Fruit fly (Drosophila melanogaster) whole organism, wandering third instar larva: Measurements from ENCODE around the gene Cenp-C.

Experiments
- CG9705 ChIP-seq: fragments of 200-800 bp; sonication (Bioruptor generic); optimal IDR thresholded peaks from 2 replicates; lab custom pipeline; 2018; ENCODE audit warnings: missing biosample characterization, mild to moderate bottlenecking, missing genetic modification characterization
- CrebA ChIP-seq: fragments of 200-800 bp; sonication (Bioruptor generic); optimal IDR thresholded peaks from 2 replicates; lab custom pipeline; 2016; ENCODE audit warnings: missing biosample characterization, mild to moderate bottlenecking, missing genetic modification characterization, borderline replicate concordance
- Dfd ChIP-seq: fragments of >200 bp; optimal IDR thresholded peaks from 2 replicates; lab custom pipeline; 2017; ENCODE audit warnings: missing biosample characterization, missing genetic modification characterization
- Dif ChIP-seq: fragments of 200-275, 200-300 bp; sonication (Bioruptor generic); optimal IDR thresholded peaks from 2 replicates; lab custom pipeline; 2018; ENCODE audit warnings: missing biosample characterization, missing genetic modification characterization; ENCODE audit not compliant: partially characterized antibody
- HLH106 ChIP-seq: fragments of 200-800 bp; optimal IDR thresholded peaks from 3 replicates; lab custom pipeline; 2019; ENCODE audit warnings: missing biosample characterization, mild to moderate bottlenecking, missing genetic modification characterization, moderate library complexity
- Hnf4 ChIP-seq: fragments of 200-800 bp; sonication (Bioruptor generic); optimal IDR thresholded peaks from 2 replicates; lab custom pipeline; 2016; ENCODE audit warnings: missing biosample characterization, mild to moderate bottlenecking, missing genetic modification characterization
- Hr78 ChIP-seq: fragments of >200 bp; optimal IDR thresholded peaks from 2 replicates; lab custom pipeline; 2017; ENCODE audit warnings: missing biosample characterization, missing genetic modification characterization
- Hr83 ChIP-seq: fragments of 200-300 bp; sonication (Bioruptor generic); optimal IDR thresholded peaks from 2 replicates; lab custom pipeline; 2016; ENCODE audit warnings: missing biosample characterization, mild to moderate bottlenecking, missing genetic modification characterization, moderate library complexity; ENCODE audit not compliant: poor library complexity, severe bottlenecking
- Jra ChIP-seq: sonication (Bioruptor generic); optimal IDR thresholded peaks from 2 replicates; lab custom pipeline; 2016; ENCODE audit warnings: missing biosample characterization, missing genetic modification characterization
- N ChIP-seq: fragments of >200 bp; optimal IDR thresholded peaks from 2 replicates; lab custom pipeline; 2018; ENCODE audit warnings: missing biosample characterization, missing external identifiers, missing genetic modification characterization
- OdsH ChIP-seq: fragments of 200-800 bp; sonication (Bioruptor generic); optimal IDR thresholded peaks from 2 replicates; lab custom pipeline; 2016; ENCODE audit warnings: missing biosample characterization, mild to moderate bottlenecking, missing genetic modification characterization
- Rel ChIP-seq, 2 experiments: fragments of 200-800 bp; sonication (Bioruptor generic) in 1 of 2; optimal IDR thresholded peaks; 2 replicates in 1 of 2; 3 replicates in 1 of 2; lab custom pipeline; 2016 to 2019; ENCODE audit warnings: mild to moderate bottlenecking in 2 of 2, missing biosample characterization in 2 of 2, missing genetic modification characterization in 2 of 2, moderate library complexity in 1 of 2
- Sp1 ChIP-seq: fragments of 200-800 bp; sonication (Bioruptor generic); optimal IDR thresholded peaks from 3 replicates; lab custom pipeline; 2019; ENCODE audit warnings: missing biosample characterization, mild to moderate bottlenecking, missing genetic modification characterization, moderate library complexity
- Vsx2 ChIP-seq: fragments of 200-300, 225-300 bp; sonication (Bioruptor generic); optimal IDR thresholded peaks from 2 replicates; lab custom pipeline; 2018; ENCODE audit warnings: missing biosample characterization, missing genetic modification characterization; ENCODE audit not compliant: partially characterized antibody
- br ChIP-seq: fragments of 200-800 bp; sonication (Bioruptor generic); optimal IDR thresholded peaks from 2 replicates; lab custom pipeline; 2016; ENCODE audit warnings: missing biosample characterization, missing genetic modification characterization
- dl ChIP-seq, 2 experiments: fragments of 175-275, 200-275 bp in 1 of 2; fragments of 200-275 bp in 1 of 2; sonication (Bioruptor generic); optimal IDR thresholded peaks; lab custom pipeline; 2018; ENCODE audit warnings: mild to moderate bottlenecking in 2 of 2, missing biosample characterization in 2 of 2, missing genetic modification characterization in 2 of 2, moderate library complexity in 2 of 2; ENCODE audit not compliant: partially characterized antibody in 2 of 2, insufficient read depth in 1 of 2
- dmrt93B ChIP-seq: fragments of 200-800 bp; sonication (Bioruptor generic); optimal IDR thresholded peaks from 2 replicates; lab custom pipeline; 2018; ENCODE audit warnings: missing biosample characterization, mild to moderate bottlenecking, missing genetic modification characterization
- dsf ChIP-seq: sonication (Bioruptor generic); optimal IDR thresholded peaks from 2 replicates; lab custom pipeline; 2016; ENCODE audit warnings: missing biosample characterization, missing genetic modification characterization, borderline replicate concordance
- ey ChIP-seq: fragments of 200-800 bp; sonication (Bioruptor generic); optimal IDR thresholded peaks from 2 replicates; lab custom pipeline; 2016; ENCODE audit warnings: missing biosample characterization, missing genetic modification characterization
- fru ChIP-seq: fragments of 200-800 bp; sonication (Bioruptor generic); optimal IDR thresholded peaks from 3 replicates; lab custom pipeline; 2016; ENCODE audit warnings: missing biosample characterization, mild to moderate bottlenecking, missing genetic modification characterization
- h ChIP-seq: fragments of 200-800 bp; sonication (Bioruptor generic); optimal IDR thresholded peaks from 3 replicates; lab custom pipeline; 2016; ENCODE audit warnings: missing biosample characterization, mild to moderate bottlenecking, missing genetic modification characterization
- psq ChIP-seq: fragments of 200-800 bp; sonication (Bioruptor generic); optimal IDR thresholded peaks from 3 replicates; lab custom pipeline; 2017; ENCODE audit warnings: missing biosample characterization, mild to moderate bottlenecking, missing genetic modification characterization, moderate library complexity
- rgr ChIP-seq: fragments of 200-800 bp; sonication (Bioruptor generic); optimal IDR thresholded peaks from 3 replicates; lab custom pipeline; 2016; ENCODE audit warnings: missing biosample characterization, mild to moderate bottlenecking, missing genetic modification characterization
- sage ChIP-seq: fragments of 200-800 bp; sonication (Bioruptor generic); optimal IDR thresholded peaks from 2 replicates; lab custom pipeline; 2016; ENCODE audit warnings: missing biosample characterization, mild to moderate bottlenecking, missing genetic modification characterization
- sv ChIP-seq: fragments of 200-800 bp; sonication (Bioruptor generic); optimal IDR thresholded peaks from 3 replicates; lab custom pipeline; 2016; ENCODE audit warnings: missing biosample characterization, missing genetic modification characterization
- tai ChIP-seq: sonication (Bioruptor generic); optimal IDR thresholded peaks from 2 replicates; lab custom pipeline; 2016; ENCODE audit warnings: missing biosample characterization, missing genetic modification characterization
- woc ChIP-seq: sonication (Bioruptor generic); optimal IDR thresholded peaks from 2 replicates; lab custom pipeline; 2016; ENCODE audit warnings: missing biosample characterization, mild to moderate bottlenecking, missing genetic modification characterization

Gene Cenp-C

DNA sequence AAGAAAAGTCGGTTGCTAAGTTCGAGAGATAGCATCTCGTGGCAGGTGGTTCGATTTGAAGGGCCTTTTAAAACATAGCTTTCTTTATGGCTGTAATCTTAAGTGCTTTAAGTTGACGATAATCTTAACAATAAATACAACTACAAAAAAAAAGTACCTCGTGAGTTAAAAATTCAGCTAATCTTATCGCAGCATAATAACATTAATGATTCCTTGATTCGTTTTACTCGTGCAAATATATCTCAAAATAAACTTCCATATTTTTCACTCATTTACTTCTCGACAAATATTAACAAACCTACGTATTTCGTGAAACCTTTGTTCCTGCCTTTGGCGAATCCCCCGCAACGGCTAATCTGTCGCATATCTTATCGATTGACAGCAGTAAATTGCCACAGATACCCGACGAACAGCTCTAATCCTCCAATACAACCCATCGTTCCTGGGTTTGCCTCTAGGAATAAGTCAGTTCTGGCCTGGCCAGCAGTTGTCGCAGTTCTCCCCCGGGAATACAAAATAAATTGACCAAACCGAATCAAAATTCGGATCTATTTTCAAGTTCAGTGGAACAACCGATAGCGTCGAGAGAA is 45.2 kb upstream of the Cenp-C start:
- TF ChIP-seq Vsx2, result no peak
- no peak for TF ChIP-seq fru
- peak; percentile 9 for TF ChIP-seq Sp1 (GFP tag; lab: Kevin White, UChicago)
- TF ChIP-seq Jra (GFP tag; lab: Kevin White, UChicago), result no peak
- peak; percentile 41 for TF ChIP-seq br
- no peak for TF ChIP-seq tai
- TF ChIP-seq Hnf4 (GFP tag; lab: Kevin White, UChicago), result peak; percentile 48
- TF ChIP-seq h (GFP tag; lab: Kevin White, UChicago), result peak; percentile 7
- TF ChIP-seq Rel (GFP tag; optimal IDR thresholded peaks at IDR 0.05; lab: Kevin White, UChicago), result no peak
- TF ChIP-seq Rel (tag; optimal IDR thresholded peaks at IDR 0.05; lab: Kevin White, UChicago), result peak; percentile 82

DNA sequence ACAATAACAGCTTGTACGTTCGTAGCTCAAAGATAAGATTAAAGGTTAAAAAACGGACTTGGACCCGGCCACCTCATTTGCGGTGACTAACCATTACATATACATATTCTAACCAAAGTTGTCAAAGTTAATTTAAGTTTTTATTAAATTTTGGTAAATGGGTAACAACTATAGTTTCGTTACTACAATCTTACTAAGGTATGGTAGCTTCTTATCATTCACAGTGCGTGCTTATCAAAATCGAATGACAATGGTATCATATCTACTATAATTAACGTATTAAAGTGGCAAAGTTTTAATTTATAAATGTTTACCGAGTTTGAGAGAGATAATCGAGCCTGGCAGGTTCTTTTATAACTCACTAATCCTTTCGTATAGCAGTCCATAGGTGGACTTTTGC is 44.7 kb upstream of the Cenp-C start:
- no peak for TF ChIP-seq Sp1 (GFP tag; lab: Kevin White, UChicago)
- no peak for TF ChIP-seq Hnf4 (GFP tag; lab: Kevin White, UChicago)
- no peak for TF ChIP-seq rgr (GFP tag; lab: Kevin White, UChicago)
- no peak for TF ChIP-seq Rel (GFP tag; optimal IDR thresholded peaks at IDR 0.05; lab: Kevin White, UChicago)
- TF ChIP-seq Rel (tag; optimal IDR thresholded peaks at IDR 0.05; lab: Kevin White, UChicago), result no peak
- TF ChIP-seq Vsx2, result no peak
- TF ChIP-seq woc (GFP tag; lab: Kevin White, UChicago), result no peak
- TF ChIP-seq dl (GFP tag; optimal IDR thresholded peaks at IDR 0.05; lab: Kevin White, UChicago; ENCODE audit: insufficient read depth in 1 of 2, partially characterized antibody in 2 of 2), result no peak
- no peak for TF ChIP-seq Jra (GFP tag; lab: Kevin White, UChicago)
- no peak for TF ChIP-seq Dfd (GFP tag; lab: Kevin White, UChicago)
- no peak for TF ChIP-seq N (GFP tag; lab: Kevin White, UChicago)

DNA sequence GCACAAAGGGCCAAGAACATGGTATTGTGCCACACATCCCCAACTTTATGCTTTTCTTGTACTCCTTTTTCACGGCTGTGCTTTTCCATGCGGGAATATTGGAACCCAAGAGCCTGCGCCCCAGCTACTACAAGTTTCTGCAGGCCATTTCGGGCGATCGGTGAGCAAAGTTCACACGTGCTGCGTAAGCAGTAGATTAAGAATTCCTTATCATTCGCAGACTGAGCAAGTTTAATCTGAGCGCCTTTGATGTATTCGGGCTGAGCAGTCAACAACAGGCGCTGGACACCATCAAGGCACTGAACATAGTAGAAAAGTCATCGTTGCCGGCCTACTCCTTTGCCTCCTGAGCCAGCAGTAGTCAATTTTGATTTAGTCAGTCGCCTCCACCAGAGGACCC is 43.1 kb upstream of the Cenp-C start:
- TF ChIP-seq ey (GFP tag; lab: Kevin White, UChicago) (no peak), OdsH (no peak), CG9705 (GFP tag; lab: Kevin White, UChicago) (no peak), CrebA (GFP tag; lab: Kevin White, UChicago) (no peak), dsf (GFP tag; lab: Kevin White, UChicago) (no peak), Hnf4 (GFP tag; lab: Kevin White, UChicago) (no peak), N (GFP tag; lab: Kevin White, UChicago) (no peak), Hr78 (GFP tag; lab: Kevin White, UChicago) (no peak), dmrt93B (GFP tag; lab: Kevin White, UChicago) (no peak), sv (GFP tag; lab: Kevin White, UChicago) (no peak), psq (GFP tag; lab: Kevin White, UChicago) (no peak), Hr83 (GFP tag; lab: Kevin White, UChicago) (no peak), Jra (GFP tag; lab: Kevin White, UChicago) (no peak), Rel (GFP tag; optimal IDR thresholded peaks at IDR 0.05; lab: Kevin White, UChicago) (no peak), Rel (tag; optimal IDR thresholded peaks at IDR 0.05; lab: Kevin White, UChicago) (no peak), fru (no peak)

DNA sequence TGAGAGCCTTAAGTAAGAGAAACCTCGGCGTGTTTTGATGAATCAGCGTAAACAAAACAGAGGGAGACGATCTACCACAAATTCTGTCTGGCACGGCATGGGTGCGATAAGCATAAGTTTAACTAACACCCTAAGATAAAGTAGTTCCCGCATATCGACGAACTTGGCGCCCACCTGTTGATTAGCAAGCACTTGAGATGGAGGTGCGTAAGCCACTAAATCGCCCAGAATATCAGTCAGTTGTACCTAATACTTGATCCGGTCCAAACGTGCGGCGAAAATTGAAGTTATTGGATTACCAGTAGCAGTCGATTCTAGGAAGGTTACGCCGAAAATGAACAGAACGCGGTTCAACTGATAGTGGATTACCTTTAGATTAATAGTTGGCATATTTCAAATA is 42.4 kb upstream of the Cenp-C start, which contains the start of gene CG31454:
Gene CG31454, plus strand, starts transcription at position 160 of the 400 bp plus-strand sequence.
- TF ChIP-seq h (GFP tag; lab: Kevin White, UChicago), result no peak
- TF ChIP-seq sage (GFP tag; lab: Kevin White, UChicago), result no peak
- no peak for TF ChIP-seq Rel (GFP tag; optimal IDR thresholded peaks at IDR 0.05; lab: Kevin White, UChicago)
- TF ChIP-seq Rel (tag; optimal IDR thresholded peaks at IDR 0.05; lab: Kevin White, UChicago), result no peak
- no peak for TF ChIP-seq HLH106 (tag; lab: Kevin White, UChicago)
- TF ChIP-seq Dif (GFP tag; lab: Kevin White, UChicago), result no peak

DNA sequence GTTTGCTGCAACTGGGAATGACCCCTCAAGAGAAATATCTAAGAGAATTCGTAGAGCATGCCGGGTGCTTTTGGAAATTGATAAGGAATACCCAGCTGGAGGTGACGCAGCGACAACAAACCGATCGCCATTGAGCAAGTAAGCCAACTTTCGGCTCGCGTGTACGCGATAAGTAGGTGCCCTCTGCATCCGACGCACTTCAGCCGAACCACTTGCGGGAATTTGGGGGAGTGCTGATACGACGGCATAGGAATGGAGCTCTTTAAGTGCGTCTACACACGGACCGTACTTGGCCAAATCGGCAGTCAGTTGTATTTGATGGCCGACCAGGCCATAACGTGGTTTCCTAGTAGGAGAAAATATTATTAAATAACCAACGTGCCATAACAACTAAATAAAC is 40.2 kb upstream of the Cenp-C start, which contains the start of gene CG31259:
Gene CG31259, plus strand, starts transcription at position 277 of the 400 bp plus-strand sequence.
- no peak for TF ChIP-seq Sp1 (GFP tag; lab: Kevin White, UChicago)
- no peak for TF ChIP-seq Rel (GFP tag; optimal IDR thresholded peaks at IDR 0.05; lab: Kevin White, UChicago)
- TF ChIP-seq Rel (tag; optimal IDR thresholded peaks at IDR 0.05; lab: Kevin White, UChicago), result peak; percentile 9
- TF ChIP-seq h (GFP tag; lab: Kevin White, UChicago), result peak; percentile 75
